Worm (Caenorhabditis elegans) whole organism, L4/young adult: ENCODE measurements around the gene cct-2.

Experiments used
- W03F9.2 ChIP-seq: fragments of 150-350 bp; optimal IDR thresholded peaks from 2 replicates; lab custom pipeline; 2014; ENCODE audit warnings: missing biosample characterization, missing genetic modification characterization
- dao-5 ChIP-seq: sonication (generic microtip); optimal IDR thresholded peaks from 2 replicates; lab custom pipeline; 2016; ENCODE audit warnings: missing genotype, missing genetic modification characterization, moderate library complexity, missing compliant biosample characterization
- him-1 ChIP-seq: sonication (generic microtip); optimal IDR thresholded peaks from 2 replicates; lab custom pipeline; 2016; ENCODE audit warnings: missing genotype, missing genetic modification reagents, missing genetic modification characterization, missing compliant biosample characterization

DNA sequence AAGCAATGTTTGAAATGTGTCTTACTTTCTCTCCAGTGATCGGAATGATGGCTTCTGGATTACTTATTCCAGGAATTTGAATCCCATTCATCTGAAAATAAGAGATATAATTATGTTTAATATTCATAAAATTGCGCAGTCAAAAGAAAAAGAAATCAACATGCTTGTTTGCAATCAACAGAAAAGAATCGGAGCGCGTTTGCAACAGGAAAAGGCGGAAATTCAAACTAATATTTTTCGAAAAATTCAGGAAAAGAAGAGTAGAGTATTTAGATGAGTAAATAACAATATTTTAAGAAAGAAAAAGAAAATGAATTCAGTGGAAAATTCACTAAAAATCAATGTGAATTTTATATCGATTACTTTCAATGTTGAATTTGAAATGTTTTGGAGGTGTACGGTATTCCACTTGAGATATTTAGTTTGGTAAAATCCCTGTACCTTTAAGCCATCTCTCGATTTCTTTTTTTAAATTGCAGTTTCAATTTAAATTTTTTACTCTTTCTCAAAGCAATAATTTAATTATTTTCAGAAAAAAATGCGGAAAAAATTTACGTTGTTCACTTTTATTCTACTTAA is 12.9 kb downstream of the cct-2 start, which contains the start of the genes set-17 and T21B10.4:
- TF ChIP-seq him-1 (tag; lab: Kevin White, UChicago) (no peak), W03F9.2 (tag; lab: Kevin White, UChicago) (peak; percentile 33), dao-5 (tag; lab: Kevin White, UChicago) (no peak)
